Worm (Caenorhabditis elegans) whole organism, mixed stage, embryonic: ENCODE data around the gene rsp-5.

Source experiments
- ces-1 ChIP-seq: fragments of 150-350 bp; optimal IDR thresholded peaks from 2 replicates; lab custom pipeline; 2014; ENCODE audit warnings: missing biosample characterization, missing genetic modification reagents, missing genetic modification characterization
- lin-13 ChIP-seq: fragments of 150-350 bp; optimal IDR thresholded peaks from 2 replicates; lab custom pipeline; 2014; ENCODE audit warnings: missing biosample characterization, missing genetic modification characterization
- lsy-2 ChIP-seq: fragments of 150-350 bp; optimal IDR thresholded peaks from 2 replicates; lab custom pipeline; 2014; ENCODE audit warnings: missing biosample characterization, missing genetic modification characterization
- mep-1 ChIP-seq: fragments of 150-350 bp; optimal IDR thresholded peaks from 2 replicates; lab custom pipeline; 2017; ENCODE audit warnings: missing biosample characterization, missing genetic modification reagents, missing genetic modification characterization, inconsistent platforms
- nhr-237 ChIP-seq: fragments of 150-350 bp; optimal IDR thresholded peaks from 2 replicates; lab custom pipeline; 2014; ENCODE audit warnings: missing biosample characterization, missing genetic modification characterization
- nhr-28 ChIP-seq: fragments of 150-350 bp; optimal IDR thresholded peaks from 2 replicates; lab custom pipeline; 2014; ENCODE audit warnings: missing biosample characterization, missing genetic modification characterization
- nhr-76 ChIP-seq: sonication (generic microtip); optimal IDR thresholded peaks from 2 replicates; lab custom pipeline; 2017; ENCODE audit warnings: missing biosample characterization, missing genetic modification characterization
- snpc-4 ChIP-seq: fragments of 150-350 bp; optimal IDR thresholded peaks from 2 replicates; lab custom pipeline; 2014; ENCODE audit warnings: missing biosample characterization, missing genetic modification characterization
- sptf-1 ChIP-seq: sonication (generic microtip); optimal IDR thresholded peaks from 2 replicates; lab custom pipeline; 2017; ENCODE audit warnings: mild to moderate bottlenecking, missing genetic modification characterization, moderate library complexity, missing compliant biosample characterization
- unc-62 ChIP-seq: fragments of 150-350 bp; optimal IDR thresholded peaks from 2 replicates; lab custom pipeline; 2014; ENCODE audit warnings: missing biosample characterization, missing genetic modification reagents, missing genetic modification characterization
- zip-8 ChIP-seq: fragments of 150-350 bp; optimal IDR thresholded peaks from 2 replicates; lab custom pipeline; 2014; ENCODE audit warnings: missing biosample characterization, missing genetic modification characterization

- TF ChIP-seq snpc-4 (tag; lab: Kevin White, UChicago) (no peak), sptf-1 (no peak), zip-8 (no peak), ces-1 (GFP tag; lab: Kevin White, UChicago) (no peak), mep-1 (tag; lab: Kevin White, UChicago) (no peak), lsy-2 (tag; lab: Kevin White, UChicago) (no peak), nhr-237 (no peak), unc-62 (GFP tag; lab: Kevin White, UChicago) (no peak), lin-13 (tag; lab: Kevin White, UChicago) (no peak), nhr-28 (tag; lab: Kevin White, UChicago) (no peak), nhr-76 (tag; lab: Kevin White, UChicago) (no peak)
These were observed 35.3 kb upstream of the rsp-5 start, which contains the start of gene aptf-1 for ce11 chrII:6454671-6455070.
